Fruit fly (Drosophila melanogaster): ENCODE results near the gene mia.

- no peak for TF ChIP-seq CG5204 (GFP tag; optimal IDR thresholded peaks at IDR 0.05)
- no peak for TF ChIP-seq Clk (GFP tag; optimal IDR thresholded peaks at IDR 0.05)
- no peak for TF ChIP-seq Crg-1 (GFP tag; optimal IDR thresholded peaks at IDR 0.05)
- TF ChIP-seq pad (GFP tag; optimal IDR thresholded peaks at IDR 0.05) = no peak
- no peak for TF ChIP-seq CG7045 (GFP tag; optimal IDR thresholded peaks at IDR 0.05)
- no peak for TF ChIP-seq CG12768 (GFP tag; optimal IDR thresholded peaks at IDR 0.05)
- no peak for TF ChIP-seq ovo (GFP tag; optimal IDR thresholded peaks at IDR 0.05)
- TF ChIP-seq CG14711 (tag; optimal IDR thresholded peaks at IDR 0.05) = no peak
- TF ChIP-seq toe (GFP tag; optimal IDR thresholded peaks at IDR 0.05) = no peak
Measured at dm6 chr3R:5563420-5563819, 12.5 kb upstream of the mia start, which contains the start of gene Pi4KIIalpha.

All from whole organism, adult.